Worm (Caenorhabditis elegans): ENCODE results near the gene F36G3.2.

The F36G3.2 gene

DNA sequence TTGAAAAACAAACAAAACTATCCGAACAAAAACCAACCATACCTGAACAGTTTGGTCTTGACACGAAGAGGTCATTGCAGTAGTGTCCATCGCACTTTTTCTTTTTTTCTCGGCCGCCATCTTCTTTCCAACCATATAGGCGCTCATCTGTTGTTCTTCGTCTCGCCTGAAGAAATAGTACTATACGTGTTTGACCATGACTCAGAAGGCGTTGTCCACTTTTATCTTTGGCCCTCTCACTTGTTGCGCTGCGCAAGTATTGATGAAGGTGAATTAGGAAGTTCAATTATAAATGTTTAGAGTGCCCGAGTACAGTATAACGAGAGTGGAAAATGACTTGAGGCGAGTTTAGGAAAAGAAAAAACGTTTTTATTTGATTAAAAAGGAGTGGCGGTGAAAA lies 8.2 kb downstream of the F36G3.2 start:
- TF ChIP-seq ttx-3 (tag; optimal IDR thresholded peaks at IDR 0.05) (no peak), npax-4 (tag; optimal IDR thresholded peaks at IDR 0.05) (no peak), odd-2 (tag; optimal IDR thresholded peaks at IDR 0.05) (no peak), madf-2 (tag; optimal IDR thresholded peaks at IDR 0.05) (no peak), elt-4 (tag; optimal IDR thresholded peaks at IDR 0.05) (no peak), fkh-10 (GFP tag; optimal IDR thresholded peaks at IDR 0.05) (no peak), ceh-18 (tag; optimal IDR thresholded peaks at IDR 0.05) (no peak), ceh-9 (tag; optimal IDR thresholded peaks at IDR 0.05) (no peak), lin-11 (tag; optimal IDR thresholded peaks at IDR 0.05) (no peak), C38D4.7 (GFP tag; optimal IDR thresholded peaks at IDR 0.05) (no peak), ceh-24 (tag; optimal IDR thresholded peaks at IDR 0.05) (no peak), ahr-1 (tag; optimal IDR thresholded peaks at IDR 0.05) (no peak)

DNA sequence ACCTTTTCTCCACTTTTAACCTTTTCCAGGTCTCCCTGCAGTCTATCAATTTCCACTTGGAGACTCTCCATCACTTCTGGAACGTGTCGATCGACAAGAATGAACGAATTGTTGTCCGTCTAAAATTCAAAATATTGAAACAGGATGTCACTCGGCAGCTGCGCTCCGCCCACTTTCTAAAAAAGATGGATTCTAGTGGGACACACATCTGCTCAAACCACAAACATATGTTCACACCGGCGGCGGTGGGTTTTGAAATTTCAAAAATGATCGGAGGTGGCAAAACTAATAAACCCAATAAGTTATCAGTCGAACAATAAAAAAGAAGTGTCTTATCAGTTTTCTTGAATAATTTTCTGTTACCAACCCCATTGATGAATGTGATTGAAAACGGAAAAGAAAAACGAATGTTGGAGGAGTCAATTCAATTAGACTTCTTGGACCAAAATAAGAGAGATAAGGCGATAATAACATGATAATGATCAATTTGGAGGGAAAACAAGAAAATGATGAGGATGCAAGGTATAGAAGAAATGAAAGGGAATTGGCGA lies 11.6 kb downstream of the F36G3.2 start:
- TF ChIP-seq hlh-30 (tag; optimal IDR thresholded peaks at IDR 0.05; ENCODE audit: insufficient read depth) (no peak), lim-6 (tag; optimal IDR thresholded peaks at IDR 0.05) (no peak), eyg-1 (tag; optimal IDR thresholded peaks at IDR 0.05) (no peak), elt-2 (tag; optimal IDR thresholded peaks at IDR 0.05) (no peak), ceh-22 (tag; optimal IDR thresholded peaks at IDR 0.05) (no peak), ceh-34 (tag; optimal IDR thresholded peaks at IDR 0.05) (no peak), ztf-16 (tag; optimal IDR thresholded peaks at IDR 0.05) (no peak), ceh-24 (tag; optimal IDR thresholded peaks at IDR 0.05) (no peak), rnt-1 (tag; optimal IDR thresholded peaks at IDR 0.05) (no peak), hlh-8 (tag; optimal IDR thresholded peaks at IDR 0.05) (no peak), nhr-232 (tag; optimal IDR thresholded peaks at IDR 0.05) (no peak), fkh-6 (tag; optimal IDR thresholded peaks at IDR 0.05) (no peak), unc-86 (tag; optimal IDR thresholded peaks at IDR 0.05) (no peak), pag-3 (tag; optimal IDR thresholded peaks at IDR 0.05; ENCODE audit: borderline replicate concordance) (no peak), fkh-10 (GFP tag; optimal IDR thresholded peaks at IDR 0.05) (no peak), T23F11.4 (GFP tag; optimal IDR thresholded peaks at IDR 0.05) (no peak), pha-4 (tag; optimal IDR thresholded peaks at IDR 0.05) (no peak)

DNA sequence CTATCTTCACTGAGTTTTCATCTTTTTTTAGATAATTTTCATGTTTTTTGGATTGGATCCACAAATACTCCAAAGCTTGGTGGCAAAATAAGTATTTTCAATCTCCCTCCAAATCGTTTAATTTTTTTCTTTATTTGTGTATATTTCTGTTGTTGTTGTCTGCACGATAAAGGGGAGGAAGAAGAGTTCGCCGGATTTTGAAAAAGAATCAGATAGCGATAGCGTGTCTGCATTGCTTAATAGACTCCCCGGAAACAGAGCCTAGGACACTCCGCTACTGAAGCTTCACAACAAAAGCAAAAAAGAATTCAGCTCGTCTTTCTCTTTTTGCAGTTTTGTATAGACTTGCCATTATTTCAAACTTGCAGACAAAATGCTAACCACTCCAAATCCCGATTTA lies 16.6 kb downstream of the F36G3.2 start, which contains the start of gene T09B9.5:
Gene T09B9.5, plus strand, starts transcription at position 301 of the 400 bp plus-strand sequence.
- no peak for TF ChIP-seq ceh-24 (tag; optimal IDR thresholded peaks at IDR 0.05)
- no peak for TF ChIP-seq gmeb-2 (tag; optimal IDR thresholded peaks at IDR 0.05)
- TF ChIP-seq pros-1 (tag; optimal IDR thresholded peaks at IDR 0.05) = no peak
- TF ChIP-seq C08G9.2 (tag; optimal IDR thresholded peaks at IDR 0.05) = no peak
- no peak for TF ChIP-seq fax-1 (tag; optimal IDR thresholded peaks at IDR 0.05)
- TF ChIP-seq zip-5 (tag; optimal IDR thresholded peaks at IDR 0.05) = no peak
- no peak for TF ChIP-seq pat-9 (tag; optimal IDR thresholded peaks at IDR 0.05)

DNA sequence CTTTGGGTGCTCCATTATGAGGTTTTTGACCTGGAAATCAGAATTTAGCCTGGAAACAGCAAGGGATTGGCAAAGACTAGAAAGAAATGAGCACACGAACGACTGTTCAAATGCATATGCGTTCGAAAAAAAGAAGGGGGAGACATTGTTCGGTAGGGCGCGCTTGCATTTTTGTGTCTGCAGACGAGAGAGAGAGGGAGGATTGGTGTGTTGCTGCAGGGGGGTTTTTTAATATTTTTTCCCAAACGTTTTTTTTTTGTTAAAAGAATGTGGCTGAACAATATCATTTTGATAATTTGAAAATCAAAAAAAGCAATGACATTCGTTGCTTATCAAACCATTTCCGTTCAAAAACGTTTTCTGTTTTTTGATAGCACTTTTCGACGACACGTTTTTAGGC lies 19.8 kb downstream of the F36G3.2 start, which contains the start of gene T09B9.4:
Gene T09B9.4, minus strand, starts transcription at position 30 of the 400 bp plus-strand sequence.
- TF ChIP-seq ztf-16 (tag; optimal IDR thresholded peaks at IDR 0.05) (no peak), hlh-6 (tag; optimal IDR thresholded peaks at IDR 0.05) (no peak), pax-1 (tag; optimal IDR thresholded peaks at IDR 0.05) (no peak), sox-4 (tag; optimal IDR thresholded peaks at IDR 0.05) (no peak), T23F11.4 (GFP tag; optimal IDR thresholded peaks at IDR 0.05) (no peak), ceh-24 (tag; optimal IDR thresholded peaks at IDR 0.05) (no peak), ceh-22 (tag; optimal IDR thresholded peaks at IDR 0.05) (no peak), ahr-1 (tag; optimal IDR thresholded peaks at IDR 0.05) (no peak), unc-42 (tag; optimal IDR thresholded peaks at IDR 0.05) (no peak), pros-1 (tag; optimal IDR thresholded peaks at IDR 0.05) (no peak), pat-9 (tag; optimal IDR thresholded peaks at IDR 0.05) (no peak)

All from whole organism, late embryonic.